Fruit fly (Drosophila melanogaster) whole organism, pupa: ENCODE measurements around the gene Cyp310a1.

Source experiments
- CG10348 ChIP-seq: fragments of 200-800 bp; sonication (Bioruptor generic); IDR thresholded peaks from 2 replicates; pipeline ENCODE4 v1.3.6; 2022; ENCODE audit warnings: missing biosample characterization, missing genetic modification characterization
- CG12605 ChIP-seq: fragments of 200-800 bp; sonication (Bioruptor generic); IDR thresholded peaks from 2 replicates; pipeline ENCODE4 v1.3.6; 2022; ENCODE audit warnings: missing biosample characterization, missing genetic modification characterization
- CG13204 ChIP-seq: fragments of 200-800 bp; sonication (Bioruptor generic); optimal IDR thresholded peaks from 2 replicates; lab custom pipeline; 2018; ENCODE audit warnings: missing biosample characterization, mild to moderate bottlenecking, missing genetic modification characterization, moderate library complexity
- CG14655 ChIP-seq: fragments of 200-800 bp; sonication (Bioruptor generic); optimal IDR thresholded peaks from 3 replicates; lab custom pipeline; 2017; ENCODE audit warnings: mild to moderate bottlenecking, missing biosample characterization, missing genetic modification reagents, missing genetic modification characterization
- CG15710 ChIP-seq: fragments of 200-800 bp; sonication (Bioruptor generic); optimal IDR thresholded peaks from 2 replicates; lab custom pipeline; 2018; ENCODE audit warnings: missing biosample characterization, mild to moderate bottlenecking, missing genetic modification characterization, moderate library complexity
- CG17806 ChIP-seq: fragments of 200-800 bp; sonication (Bioruptor generic); optimal IDR thresholded peaks from 2 replicates; lab custom pipeline; 2018; ENCODE audit warnings: missing biosample characterization, mild to moderate bottlenecking, missing genetic modification characterization, moderate library complexity
- CG32121 ChIP-seq: fragments of 200-800 bp; sonication (Bioruptor generic); IDR thresholded peaks from 2 replicates; pipeline ENCODE4 v1.3.6; 2022; ENCODE audit warnings: missing biosample characterization, missing genetic modification characterization
- CG34367 ChIP-seq: fragments of 200-800 bp; sonication (Bioruptor generic); optimal IDR thresholded peaks from 2 replicates; lab custom pipeline; 2018; ENCODE audit warnings: missing biosample characterization, mild to moderate bottlenecking, missing genetic modification characterization
- CG4496 ChIP-seq: fragments of 200-800 bp; sonication (Bioruptor generic); IDR thresholded peaks from 3 replicates; pipeline ENCODE4 v1.3.6; 2022; ENCODE audit warnings: missing biosample characterization, missing genetic modification characterization
- CG8159 ChIP-seq: fragments of 200-800 bp; sonication (Bioruptor generic); optimal IDR thresholded peaks from 3 replicates; lab custom pipeline; 2018; ENCODE audit warnings: missing biosample characterization, mild to moderate bottlenecking, missing genetic modification characterization, moderate library complexity
- CG8301 ChIP-seq: fragments of 200-800 bp; sonication (Bioruptor generic); optimal IDR thresholded peaks from 2 replicates; lab custom pipeline; 2018; ENCODE audit warnings: missing biosample characterization, mild to moderate bottlenecking, missing genetic modification characterization
- CG9948 ChIP-seq: fragments of 200-800 bp; sonication (Bioruptor generic); optimal IDR thresholded peaks from 2 replicates; lab custom pipeline; 2018; ENCODE audit warnings: missing biosample characterization, mild to moderate bottlenecking, missing genetic modification characterization, moderate library complexity
- D1 ChIP-seq: fragments of 200-800 bp; sonication (Bioruptor generic); optimal IDR thresholded peaks from 2 replicates; lab custom pipeline; 2018; ENCODE audit warnings: missing biosample characterization, mild to moderate bottlenecking, missing genetic modification characterization, moderate library complexity
- EcR ChIP-seq: fragments of 200-800 bp; sonication (Bioruptor generic); optimal IDR thresholded peaks from 3 replicates; lab custom pipeline; 2019; ENCODE audit warnings: missing biosample characterization, missing genetic modification characterization, mild to moderate bottlenecking, moderate library complexity, missing genetic modification reagents
- Ets98B ChIP-seq: fragments of 200-800 bp; sonication (Bioruptor generic); IDR thresholded peaks from 2 replicates; pipeline ENCODE4 v1.3.6; 2022; ENCODE audit warnings: missing biosample characterization, missing genetic modification characterization
- Pif1A ChIP-seq: fragments of 200-800 bp; sonication (Bioruptor generic); optimal IDR thresholded peaks from 3 replicates; lab custom pipeline; 2016; ENCODE audit warnings: missing biosample characterization, missing genetic modification characterization
- Pif1B ChIP-seq: fragments of 200-800 bp; sonication (Bioruptor generic); optimal IDR thresholded peaks from 3 replicates; lab custom pipeline; 2016; ENCODE audit warnings: missing biosample characterization, missing genetic modification characterization
- Snoo ChIP-seq: fragments of 200-800 bp; sonication (Bioruptor generic); optimal IDR thresholded peaks from 3 replicates; lab custom pipeline; 2017; ENCODE audit warnings: missing biosample characterization, mild to moderate bottlenecking, missing genetic modification characterization, inconsistent platforms
- fd96Ca ChIP-seq: fragments of 200-800 bp; sonication (Bioruptor generic); IDR thresholded peaks from 3 replicates; pipeline ENCODE4 v1.3.6; 2022; ENCODE audit warnings: missing biosample characterization, missing genetic modification characterization
- gl ChIP-seq: fragments of 200-800 bp; sonication (Bioruptor generic); optimal IDR thresholded peaks from 2 replicates; lab custom pipeline; 2018; ENCODE audit warnings: missing biosample characterization, mild to moderate bottlenecking, missing genetic modification characterization
- rn ChIP-seq: fragments of 200-800 bp; sonication (Bioruptor generic); IDR thresholded peaks from 2 replicates; pipeline ENCODE4 v1.3.6; 2022; ENCODE audit warnings: missing biosample characterization, missing genetic modification characterization

Gene Cyp310a1

DNA sequence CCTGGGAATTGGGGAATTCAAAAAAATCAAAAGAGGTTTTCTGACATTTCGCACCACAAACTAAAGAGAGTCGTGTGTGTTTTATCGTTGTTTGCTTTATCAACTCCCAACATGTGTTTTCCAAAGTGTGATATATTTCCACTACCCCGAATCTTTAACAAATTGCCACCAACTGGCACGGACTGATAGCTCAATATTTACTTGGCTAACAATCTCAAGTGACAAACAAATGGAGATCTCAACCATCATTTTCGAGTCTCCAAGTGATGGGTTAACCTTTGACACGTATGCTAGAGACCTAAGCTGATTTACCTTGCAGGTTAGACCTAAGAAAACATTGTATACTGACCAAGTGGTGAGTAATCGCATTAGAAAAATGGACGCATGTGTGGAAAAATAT is 27.3 kb downstream of the Cyp310a1 start:
- no peak for TF ChIP-seq CG13204 (GFP tag; lab: Kevin White, UChicago)
- no peak for TF ChIP-seq Pif1A
- no peak for TF ChIP-seq rn
- TF ChIP-seq CG8301 (tag; lab: Kevin White, UChicago): no peak
- no peak for TF ChIP-seq Pif1B (GFP tag; lab: Kevin White, UChicago)
- no peak for TF ChIP-seq CG4496 (GFP tag; lab: Robert Waterston, UW)
- no peak for TF ChIP-seq gl (tag; lab: Kevin White, UChicago)
- TF ChIP-seq CG8159 (tag; lab: Kevin White, UChicago): no peak
- no peak for TF ChIP-seq Snoo
- no peak for TF ChIP-seq Ets98B (GFP tag; lab: Robert Waterston, UW)
- TF ChIP-seq CG15710 (tag; lab: Kevin White, UChicago): no peak
- TF ChIP-seq fd96Ca: no peak
- no peak for TF ChIP-seq CG9948
- TF ChIP-seq D1 (tag; lab: Kevin White, UChicago): no peak
- no peak for TF ChIP-seq CG14655
- TF ChIP-seq EcR (GFP tag; lab: Kevin White, UChicago): no peak
- no peak for TF ChIP-seq CG32121

- TF ChIP-seq CG17806 (tag; lab: Kevin White, UChicago) (no peak), CG32121 (no peak), CG10348 (no peak), Ets98B (GFP tag; lab: Robert Waterston, UW) (no peak), Pif1B (GFP tag; lab: Kevin White, UChicago) (no peak), CG8301 (tag; lab: Kevin White, UChicago) (no peak)
Measured at dm6 chr2L:18625009-18625408, 27.8 kb downstream of the Cyp310a1 start.

DNA sequence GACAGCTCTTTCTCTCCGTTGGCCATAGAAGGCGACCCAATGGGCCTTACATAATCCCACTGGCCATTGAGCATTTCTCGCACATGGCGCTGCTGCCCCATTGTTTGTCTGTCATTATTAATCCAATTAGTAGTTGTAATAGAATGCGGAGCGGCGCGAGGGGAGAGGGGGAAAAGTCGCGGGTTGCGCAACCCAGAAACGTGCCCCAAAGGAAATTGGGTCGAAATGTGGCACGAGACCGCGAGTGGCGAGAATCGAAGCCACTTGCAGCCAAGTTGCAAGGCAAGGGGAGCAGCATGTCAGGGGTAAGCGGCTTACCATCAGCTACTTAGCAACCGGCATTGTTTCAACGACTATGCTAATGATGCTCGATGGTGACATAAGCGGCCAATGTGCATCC is 28.4 kb downstream of the Cyp310a1 start:
- no peak for TF ChIP-seq CG4496 (GFP tag; lab: Robert Waterston, UW)
- TF ChIP-seq CG14655: no peak
- TF ChIP-seq fd96Ca: no peak
- TF ChIP-seq CG17806 (tag; lab: Kevin White, UChicago): no peak
- no peak for TF ChIP-seq Snoo

dm6 chr2L:18623435-18623834 is 29.4 kb downstream of the Cyp310a1 start:
- TF ChIP-seq CG4496 (GFP tag; lab: Robert Waterston, UW): no peak
- TF ChIP-seq Pif1B (GFP tag; lab: Kevin White, UChicago): no peak
- no peak for TF ChIP-seq EcR (GFP tag; lab: Kevin White, UChicago)
- TF ChIP-seq Pif1A: no peak
- no peak for TF ChIP-seq CG14655

- TF ChIP-seq CG4496 (GFP tag; lab: Robert Waterston, UW) (peak; percentile 66; the same call in 1 of the 3 replicates), CG13204 (GFP tag; lab: Kevin White, UChicago) (no peak), D1 (tag; lab: Kevin White, UChicago) (peak; percentile 73), CG15710 (tag; lab: Kevin White, UChicago) (peak; percentile 73), CG17806 (tag; lab: Kevin White, UChicago) (peak; percentile 83), gl (tag; lab: Kevin White, UChicago) (peak; percentile 39), Pif1B (GFP tag; lab: Kevin White, UChicago) (peak; percentile 77), CG8159 (tag; lab: Kevin White, UChicago) (peak; percentile 89), CG8301 (tag; lab: Kevin White, UChicago) (peak; percentile 64), rn (peak; percentile 19; the same call in 1 of the 2 replicates), CG34367 (tag; lab: Kevin White, UChicago) (peak; percentile 44), EcR (GFP tag; lab: Kevin White, UChicago) (peak; percentile 62), Pif1A (peak; percentile 68), CG10348 (no peak), Snoo (peak; percentile 68), CG9948 (peak; percentile 66), fd96Ca (no peak), CG12605 (GFP tag; lab: Robert Waterston, UW) (peak; percentile 35; the same call in 1 of the 2 replicates), CG32121 (peak; percentile 65), Ets98B (GFP tag; lab: Robert Waterston, UW) (peak; percentile 43), CG14655 (peak; percentile 64)
Measured at dm6 chr2L:18621357-18622211, 31.2 kb downstream of the Cyp310a1 start.

DNA sequence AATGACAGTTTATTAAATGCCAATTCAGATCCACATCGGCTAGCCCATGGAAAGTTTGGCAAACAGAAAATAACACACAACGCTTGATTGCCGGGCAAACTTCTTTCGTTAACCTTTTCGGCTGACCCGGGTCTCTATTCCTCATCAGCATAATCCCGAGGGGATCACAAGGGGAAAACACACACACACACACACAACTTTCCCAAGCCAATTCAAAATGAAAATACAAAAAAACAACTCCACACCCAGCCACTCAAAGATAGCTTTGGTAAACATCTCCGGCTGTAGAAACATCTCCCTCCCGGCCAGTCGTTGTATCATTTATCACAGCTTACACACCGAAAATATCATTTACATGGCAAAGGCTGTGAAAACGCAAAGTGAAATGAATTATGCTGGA is 32.7 kb downstream of the Cyp310a1 start:
- no peak for TF ChIP-seq CG13204 (GFP tag; lab: Kevin White, UChicago)
- TF ChIP-seq D1 (tag; lab: Kevin White, UChicago): no peak
- no peak for TF ChIP-seq CG12605 (GFP tag; lab: Robert Waterston, UW)
- TF ChIP-seq Pif1B (GFP tag; lab: Kevin White, UChicago): no peak
- no peak for TF ChIP-seq CG4496 (GFP tag; lab: Robert Waterston, UW)
- no peak for TF ChIP-seq CG32121
- TF ChIP-seq Pif1A: no peak
- TF ChIP-seq CG10348: no peak
- TF ChIP-seq gl (tag; lab: Kevin White, UChicago): no peak
- TF ChIP-seq CG14655: no peak
- TF ChIP-seq Ets98B (GFP tag; lab: Robert Waterston, UW): no peak
- TF ChIP-seq rn: no peak
- no peak for TF ChIP-seq fd96Ca
- TF ChIP-seq Snoo: no peak
- TF ChIP-seq EcR (GFP tag; lab: Kevin White, UChicago): no peak
- TF ChIP-seq CG15710 (tag; lab: Kevin White, UChicago): no peak
- TF ChIP-seq CG8159 (tag; lab: Kevin White, UChicago): no peak
- no peak for TF ChIP-seq CG9948
- no peak for TF ChIP-seq CG17806 (tag; lab: Kevin White, UChicago)
- TF ChIP-seq, all 21 proteins: peak for 0
